Fruit fly (Drosophila melanogaster) whole organism, pupa: ENCODE measurements around the gene CG7768.

ENCODE experiments used
- CG10348 ChIP-seq: fragments of 200-800 bp; sonication (Bioruptor generic); IDR thresholded peaks from 2 replicates; pipeline ENCODE4 v1.3.6; 2022; ENCODE audit warnings: missing biosample characterization, missing genetic modification characterization
- CG12605 ChIP-seq: fragments of 200-800 bp; sonication (Bioruptor generic); IDR thresholded peaks from 2 replicates; pipeline ENCODE4 v1.3.6; 2022; ENCODE audit warnings: missing biosample characterization, missing genetic modification characterization
- CG13204 ChIP-seq: fragments of 200-800 bp; sonication (Bioruptor generic); optimal IDR thresholded peaks from 2 replicates; lab custom pipeline; 2018; ENCODE audit warnings: missing biosample characterization, mild to moderate bottlenecking, missing genetic modification characterization, moderate library complexity
- CG14655 ChIP-seq: fragments of 200-800 bp; sonication (Bioruptor generic); optimal IDR thresholded peaks from 3 replicates; lab custom pipeline; 2017; ENCODE audit warnings: mild to moderate bottlenecking, missing biosample characterization, missing genetic modification reagents, missing genetic modification characterization
- CG15710 ChIP-seq: fragments of 200-800 bp; sonication (Bioruptor generic); optimal IDR thresholded peaks from 2 replicates; lab custom pipeline; 2018; ENCODE audit warnings: missing biosample characterization, mild to moderate bottlenecking, missing genetic modification characterization, moderate library complexity
- CG17806 ChIP-seq: fragments of 200-800 bp; sonication (Bioruptor generic); optimal IDR thresholded peaks from 2 replicates; lab custom pipeline; 2018; ENCODE audit warnings: missing biosample characterization, mild to moderate bottlenecking, missing genetic modification characterization, moderate library complexity
- CG32121 ChIP-seq: fragments of 200-800 bp; sonication (Bioruptor generic); IDR thresholded peaks from 2 replicates; pipeline ENCODE4 v1.3.6; 2022; ENCODE audit warnings: missing biosample characterization, missing genetic modification characterization
- CG34367 ChIP-seq: fragments of 200-800 bp; sonication (Bioruptor generic); optimal IDR thresholded peaks from 2 replicates; lab custom pipeline; 2018; ENCODE audit warnings: missing biosample characterization, mild to moderate bottlenecking, missing genetic modification characterization
- CG4496 ChIP-seq: fragments of 200-800 bp; sonication (Bioruptor generic); IDR thresholded peaks from 3 replicates; pipeline ENCODE4 v1.3.6; 2022; ENCODE audit warnings: missing biosample characterization, missing genetic modification characterization
- CG8159 ChIP-seq: fragments of 200-800 bp; sonication (Bioruptor generic); optimal IDR thresholded peaks from 3 replicates; lab custom pipeline; 2018; ENCODE audit warnings: missing biosample characterization, mild to moderate bottlenecking, missing genetic modification characterization, moderate library complexity
- CG8301 ChIP-seq: fragments of 200-800 bp; sonication (Bioruptor generic); optimal IDR thresholded peaks from 2 replicates; lab custom pipeline; 2018; ENCODE audit warnings: missing biosample characterization, mild to moderate bottlenecking, missing genetic modification characterization
- CG9948 ChIP-seq: fragments of 200-800 bp; sonication (Bioruptor generic); optimal IDR thresholded peaks from 2 replicates; lab custom pipeline; 2018; ENCODE audit warnings: missing biosample characterization, mild to moderate bottlenecking, missing genetic modification characterization, moderate library complexity
- D1 ChIP-seq: fragments of 200-800 bp; sonication (Bioruptor generic); optimal IDR thresholded peaks from 2 replicates; lab custom pipeline; 2018; ENCODE audit warnings: missing biosample characterization, mild to moderate bottlenecking, missing genetic modification characterization, moderate library complexity
- EcR ChIP-seq: fragments of 200-800 bp; sonication (Bioruptor generic); optimal IDR thresholded peaks from 3 replicates; lab custom pipeline; 2019; ENCODE audit warnings: missing biosample characterization, missing genetic modification characterization, mild to moderate bottlenecking, moderate library complexity, missing genetic modification reagents
- Ets98B ChIP-seq: fragments of 200-800 bp; sonication (Bioruptor generic); IDR thresholded peaks from 2 replicates; pipeline ENCODE4 v1.3.6; 2022; ENCODE audit warnings: missing biosample characterization, missing genetic modification characterization
- Pif1A ChIP-seq: fragments of 200-800 bp; sonication (Bioruptor generic); optimal IDR thresholded peaks from 3 replicates; lab custom pipeline; 2016; ENCODE audit warnings: missing biosample characterization, missing genetic modification characterization
- Pif1B ChIP-seq: fragments of 200-800 bp; sonication (Bioruptor generic); optimal IDR thresholded peaks from 3 replicates; lab custom pipeline; 2016; ENCODE audit warnings: missing biosample characterization, missing genetic modification characterization
- Snoo ChIP-seq: fragments of 200-800 bp; sonication (Bioruptor generic); optimal IDR thresholded peaks from 3 replicates; lab custom pipeline; 2017; ENCODE audit warnings: missing biosample characterization, mild to moderate bottlenecking, missing genetic modification characterization, inconsistent platforms
- fd96Ca ChIP-seq: fragments of 200-800 bp; sonication (Bioruptor generic); IDR thresholded peaks from 3 replicates; pipeline ENCODE4 v1.3.6; 2022; ENCODE audit warnings: missing biosample characterization, missing genetic modification characterization
- gl ChIP-seq: fragments of 200-800 bp; sonication (Bioruptor generic); optimal IDR thresholded peaks from 2 replicates; lab custom pipeline; 2018; ENCODE audit warnings: missing biosample characterization, mild to moderate bottlenecking, missing genetic modification characterization
- rn ChIP-seq: fragments of 200-800 bp; sonication (Bioruptor generic); IDR thresholded peaks from 2 replicates; pipeline ENCODE4 v1.3.6; 2022; ENCODE audit warnings: missing biosample characterization, missing genetic modification characterization

Gene CG7768

dm6 chr3L:14235820-14236219 is 17.8 kb downstream of the CG7768 start, which contains the start of gene CG34244:
Gene CG34244 (minus strand): TSS chr3L:14235941.
- TF ChIP-seq CG4496 (GFP tag; lab: Robert Waterston, UW) (no peak), D1 (tag; lab: Kevin White, UChicago) (peak; percentile 55), CG9948 (tag; lab: Kevin White, UChicago) (no peak), gl (tag; lab: Kevin White, UChicago) (no peak)

dm6 chr3L:14236335-14236734 is 18.3 kb downstream of the CG7768 start, which contains the start of gene CG7906:
Gene CG7906 (plus strand): TSS chr3L:14236635.
- TF ChIP-seq Pif1A (GFP tag; lab: Kevin White, UChicago) (no peak), fd96Ca (GFP tag; lab: Robert Waterston, UW) (no peak), CG13204 (GFP tag; lab: Kevin White, UChicago) (no peak), rn (GFP tag; lab: Robert Waterston, UW) (no peak)
- TF ChIP-seq, all 21 proteins: peak for 0

- TF ChIP-seq CG34367 (tag; lab: Kevin White, UChicago) (peak; percentile 31), CG8301 (tag; lab: Kevin White, UChicago) (peak; percentile 85), CG10348 (no peak), Pif1A (GFP tag; lab: Kevin White, UChicago) (peak; percentile 68), CG8159 (tag; lab: Kevin White, UChicago) (peak; percentile 53), Pif1B (peak; percentile 46), CG9948 (tag; lab: Kevin White, UChicago) (peak; percentile 73), fd96Ca (GFP tag; lab: Robert Waterston, UW) (no peak), CG15710 (tag; lab: Kevin White, UChicago) (peak; percentile 18), CG13204 (GFP tag; lab: Kevin White, UChicago) (no peak), CG17806 (tag; lab: Kevin White, UChicago) (peak; percentile 56), rn (GFP tag; lab: Robert Waterston, UW) (no peak), CG14655 (GFP tag; lab: Kevin White, UChicago) (peak; percentile 90), Snoo (tag; lab: Kevin White, UChicago) (peak; percentile 43), CG32121 (GFP tag; lab: Robert Waterston, UW) (peak; percentile 76), D1 (tag; lab: Kevin White, UChicago) (peak; percentile 61), Ets98B (GFP tag; lab: Robert Waterston, UW) (no peak; the same call in 1 of the 2 replicates), CG12605 (GFP tag; lab: Robert Waterston, UW) (peak; percentile 47), gl (tag; lab: Kevin White, UChicago) (peak; percentile 24), CG4496 (GFP tag; lab: Robert Waterston, UW) (no peak), EcR (GFP tag; lab: Kevin White, UChicago) (no peak)
- TF ChIP-seq, all 21 proteins: peak for 14
These were observed 21.3 kb downstream of the CG7768 start for dm6 chr3L:14239325-14239724.

dm6 chr3L:14241065-14241464 is 23.1 kb downstream of the CG7768 start:
- TF ChIP-seq CG17806 (tag; lab: Kevin White, UChicago) (peak; percentile 53), CG8159 (tag; lab: Kevin White, UChicago) (peak; percentile 73), CG9948 (tag; lab: Kevin White, UChicago) (peak; percentile 51), D1 (tag; lab: Kevin White, UChicago) (no peak), Pif1A (GFP tag; lab: Kevin White, UChicago) (peak; percentile 56), Pif1B (peak; percentile 36), CG12605 (GFP tag; lab: Robert Waterston, UW) (no peak), Snoo (tag; lab: Kevin White, UChicago) (peak; percentile 21), CG8301 (tag; lab: Kevin White, UChicago) (peak; percentile 48), CG13204 (GFP tag; lab: Kevin White, UChicago) (no peak), CG14655 (GFP tag; lab: Kevin White, UChicago) (peak; percentile 60), CG15710 (tag; lab: Kevin White, UChicago) (peak; percentile 59), gl (tag; lab: Kevin White, UChicago) (no peak), CG32121 (GFP tag; lab: Robert Waterston, UW) (no peak), CG34367 (tag; lab: Kevin White, UChicago) (peak; percentile 32)
- TF ChIP-seq, all 21 proteins: peak for 10

dm6 chr3L:14253455-14253854 is 35.5 kb downstream of the CG7768 start:
- TF ChIP-seq CG15710 (tag; lab: Kevin White, UChicago), result peak; percentile 57
- TF ChIP-seq CG14655 (GFP tag; lab: Kevin White, UChicago), result peak; percentile 85
- no peak for TF ChIP-seq EcR (GFP tag; lab: Kevin White, UChicago)
- TF ChIP-seq CG32121 (GFP tag; lab: Robert Waterston, UW), result peak; percentile 64
- TF ChIP-seq Pif1A (GFP tag; lab: Kevin White, UChicago), result peak; percentile 59
- peak; percentile 13 for TF ChIP-seq CG17806 (tag; lab: Kevin White, UChicago)
- TF ChIP-seq CG4496 (GFP tag; lab: Robert Waterston, UW), result peak; percentile 72; the same call in 2 of the 3 replicates
- TF ChIP-seq CG12605 (GFP tag; lab: Robert Waterston, UW), result peak; percentile 56
- TF ChIP-seq rn (GFP tag; lab: Robert Waterston, UW), result 0 out of 2 replicates have a peak, but pooled peaks have one; percentile 15
- TF ChIP-seq Pif1B, result peak; percentile 53
- TF ChIP-seq CG8159 (tag; lab: Kevin White, UChicago), result peak; percentile 79
- no peak for TF ChIP-seq D1 (tag; lab: Kevin White, UChicago)
- no peak for TF ChIP-seq CG10348
- no peak for TF ChIP-seq CG34367 (tag; lab: Kevin White, UChicago)
- TF ChIP-seq Snoo (tag; lab: Kevin White, UChicago), result peak; percentile 65
- no peak for TF ChIP-seq CG13204 (GFP tag; lab: Kevin White, UChicago)
- no peak for TF ChIP-seq gl (tag; lab: Kevin White, UChicago)
- peak; percentile 56 for TF ChIP-seq CG9948 (tag; lab: Kevin White, UChicago)
- TF ChIP-seq fd96Ca (GFP tag; lab: Robert Waterston, UW), result no peak
- peak; percentile 84 for TF ChIP-seq CG8301 (tag; lab: Kevin White, UChicago)
- peak; percentile 49; the same call in 1 of the 2 replicates for TF ChIP-seq Ets98B (GFP tag; lab: Robert Waterston, UW)
